Worm (Caenorhabditis elegans) whole organism, L1 larva: ENCODE data around the gene C14A11.2.

ENCODE experiments used
- aly-2 ChIP-seq: fragments of 150-350 bp; optimal IDR thresholded peaks from 2 replicates; lab custom pipeline; 2014; ENCODE audit warnings: missing biosample characterization, missing genetic modification characterization
- ceh-63 ChIP-seq: fragments of 200-800 bp; sonication (Bioruptor generic); optimal IDR thresholded peaks from 2 replicates; lab custom pipeline; 2018; ENCODE audit warnings: mild to moderate bottlenecking, missing genetic modification characterization, missing compliant biosample characterization
- ceh-8 ChIP-seq: fragments of 200-800 bp; sonication (Bioruptor generic); optimal IDR thresholded peaks from 2 replicates; lab custom pipeline; 2018; ENCODE audit warnings: mild to moderate bottlenecking, missing genetic modification characterization, moderate library complexity, missing compliant biosample characterization
- ceh-82 ChIP-seq, 3 experiments: fragments of 150-350 bp in 1 of 3; sonication (generic microtip) in 2 of 3; optimal IDR thresholded peaks; 2 replicates each; lab custom pipeline; 2014 to 2017; ENCODE audit warnings: missing biosample characterization in 3 of 3, missing genetic modification characterization in 3 of 3
- ceh-88 ChIP-seq: fragments of 200-800 bp; sonication (Bioruptor generic); IDR thresholded peaks from 2 replicates; pipeline ENCODE4 v1.3.6; 2022; ENCODE audit warnings: missing genetic modification characterization, missing compliant biosample characterization
- ceh-90 ChIP-seq: sonication (generic microtip); optimal IDR thresholded peaks from 2 replicates; lab custom pipeline; 2016; ENCODE audit warnings: missing genetic modification characterization, missing compliant biosample characterization
- efl-1 ChIP-seq, 4 experiments: fragments of 150-350 bp; optimal IDR thresholded peaks in 3 of 4; peaks in 1 of 4; 1 replicate in 1 of 4; 2 replicates in 3 of 4; lab custom pipeline; 2014; ENCODE audit warnings: missing biosample characterization in 2 of 4, missing genetic modification characterization in 2 of 4, missing genetic modification reagents in 2 of 4
- egl-13 ChIP-seq: sonication (generic microtip); optimal IDR thresholded peaks from 2 replicates; lab custom pipeline; 2016; ENCODE audit warnings: missing genotype, missing genetic modification reagents, missing genetic modification characterization, missing compliant biosample characterization
- egl-27 ChIP-seq, 2 experiments: fragments of 150-350 bp in 1 of 2; sonication (generic microtip); optimal IDR thresholded peaks; 3 replicates each; lab custom pipeline; 2017 to 2018; ENCODE audit warnings: missing biosample characterization in 2 of 2, missing genetic modification characterization in 2 of 2, missing genetic modification reagents in 2 of 2
- elt-2 ChIP-seq: sonication (generic microtip); optimal IDR thresholded peaks from 2 replicates; lab custom pipeline; 2016; ENCODE audit warnings: missing genetic modification characterization, mild to moderate bottlenecking, inconsistent platforms, missing compliant biosample characterization, missing genetic modification reagents
- ets-5 ChIP-seq: fragments of 200-800 bp; sonication (Bioruptor generic); IDR thresholded peaks from 2 replicates; pipeline ENCODE4 v1.3.6; 2022; ENCODE audit warnings: missing genetic modification characterization, missing compliant biosample characterization
- fkh-4 ChIP-seq: sonication (generic microtip); optimal IDR thresholded peaks from 2 replicates; lab custom pipeline; 2016; ENCODE audit warnings: missing compliant biosample characterization, missing genetic modification characterization, borderline replicate concordance
- fos-1 ChIP-seq: fragments of 150-350 bp; optimal IDR thresholded peaks from 2 replicates; lab custom pipeline; 2014; ENCODE audit warnings: missing biosample characterization, missing genetic modification characterization
- hlh-17 ChIP-seq: fragments of 200-800 bp; sonication (Bioruptor generic); optimal IDR thresholded peaks from 2 replicates; lab custom pipeline; 2018; ENCODE audit warnings: missing genetic modification characterization, mild to moderate bottlenecking, missing compliant biosample characterization, moderate library complexity, borderline replicate concordance
- hlh-4 ChIP-seq: sonication (generic microtip); optimal IDR thresholded peaks from 2 replicates; lab custom pipeline; 2016; ENCODE audit warnings: mild to moderate bottlenecking, missing genetic modification characterization, missing compliant biosample characterization
- hpl-2 ChIP-seq: fragments of 150-350 bp; optimal IDR thresholded peaks from 2 replicates; lab custom pipeline; 2014; ENCODE audit warnings: missing biosample characterization, missing genetic modification reagents, missing genetic modification characterization
- isw-1 ChIP-seq: fragments of 200-800 bp; sonication (Bioruptor generic); IDR thresholded peaks from 2 replicates; pipeline ENCODE4 v1.3.6; 2022; ENCODE audit warnings: missing genetic modification characterization, missing compliant biosample characterization
- lin-13 ChIP-seq: fragments of 150-350 bp; optimal IDR thresholded peaks from 2 replicates; lab custom pipeline; 2014; ENCODE audit warnings: missing biosample characterization, missing genetic modification reagents, missing genetic modification characterization
- lin-35 ChIP-seq, 2 experiments: fragments of 150-350 bp; optimal IDR thresholded peaks; 2 replicates each; lab custom pipeline; 2014; ENCODE audit warnings: missing biosample characterization in 2 of 2, missing genetic modification characterization in 2 of 2, missing genetic modification reagents in 2 of 2
- lin-39 ChIP-seq: fragments of 150-350 bp; optimal IDR thresholded peaks from 2 replicates; lab custom pipeline; 2014; ENCODE audit warnings: missing biosample characterization, missing genetic modification reagents, missing genetic modification characterization
- lir-3 ChIP-seq: sonication (generic microtip); optimal IDR thresholded peaks from 2 replicates; lab custom pipeline; 2016; ENCODE audit warnings: mild to moderate bottlenecking, missing genetic modification characterization, moderate library complexity, missing compliant biosample characterization; ENCODE audit not compliant: poor library complexity
- lsy-2 ChIP-seq, 2 experiments: fragments of 150-350 bp; optimal IDR thresholded peaks; 2 replicates each; lab custom pipeline; 2014; ENCODE audit warnings: missing biosample characterization in 2 of 2, missing genetic modification characterization in 2 of 2
- mdl-1 ChIP-seq, 2 experiments: fragments of 150-350 bp; optimal IDR thresholded peaks; 2 replicates each; lab custom pipeline; 2014 to 2017; ENCODE audit warnings: missing biosample characterization in 2 of 2, missing genetic modification characterization in 2 of 2, inconsistent platforms in 1 of 2
- mef-2 ChIP-seq: fragments of 150-350 bp; optimal IDR thresholded peaks from 2 replicates; lab custom pipeline; 2014; ENCODE audit warnings: missing biosample characterization, missing genetic modification characterization
- nhr-20 ChIP-seq: sonication (generic microtip); optimal IDR thresholded peaks from 2 replicates; lab custom pipeline; 2016; ENCODE audit warnings: mild to moderate bottlenecking, missing genetic modification characterization, missing compliant biosample characterization
- nhr-237 ChIP-seq: fragments of 150-350 bp; optimal IDR thresholded peaks from 2 replicates; lab custom pipeline; 2014; ENCODE audit warnings: missing biosample characterization, missing genetic modification characterization
- nhr-28 ChIP-seq: fragments of 150-350 bp; optimal IDR thresholded peaks from 2 replicates; lab custom pipeline; 2014; ENCODE audit warnings: missing biosample characterization, missing genetic modification characterization
- nhr-71 ChIP-seq: sonication (generic microtip); optimal IDR thresholded peaks from 2 replicates; lab custom pipeline; 2016; ENCODE audit warnings: mild to moderate bottlenecking, missing genetic modification characterization, moderate library complexity, missing compliant biosample characterization
- nhr-77 ChIP-seq: fragments of 150-350 bp; optimal IDR thresholded peaks from 2 replicates; lab custom pipeline; 2014; ENCODE audit warnings: missing biosample characterization, missing genetic modification characterization
- nhr-85 ChIP-seq: sonication (generic microtip); peaks from one replicate; lab custom pipeline; 2016; ENCODE audit warnings: missing genetic modification characterization, inconsistent platforms, missing compliant biosample characterization
- pax-3 ChIP-seq: fragments of 200-800 bp; sonication (Bioruptor generic); optimal IDR thresholded peaks from 2 replicates; lab custom pipeline; 2018; ENCODE audit warnings: mild to moderate bottlenecking, missing genetic modification characterization, moderate library complexity, missing compliant biosample characterization
- skn-1 ChIP-seq: fragments of 150-350 bp; optimal IDR thresholded peaks from 2 replicates; lab custom pipeline; 2014; ENCODE audit warnings: missing biosample characterization, missing genetic modification characterization
- sptf-1 ChIP-seq: fragments of 150-350 bp; optimal IDR thresholded peaks from 2 replicates; lab custom pipeline; 2014; ENCODE audit warnings: missing biosample characterization, missing genetic modification characterization
- sup-37 ChIP-seq: fragments of 200-800 bp; sonication (Bioruptor generic); optimal IDR thresholded peaks from 2 replicates; lab custom pipeline; 2018; ENCODE audit warnings: mild to moderate bottlenecking, missing genetic modification characterization, missing compliant biosample characterization
- swsn-7 ChIP-seq: sonication (generic microtip); optimal IDR thresholded peaks from 2 replicates; lab custom pipeline; 2016; ENCODE audit warnings: missing genetic modification characterization, missing compliant biosample characterization
- tbx-2 ChIP-seq: sonication (generic microtip); optimal IDR thresholded peaks from 2 replicates; lab custom pipeline; 2016; ENCODE audit warnings: missing genetic modification characterization, missing compliant biosample characterization
- zip-4 ChIP-seq: fragments of 200-800 bp; sonication (Bioruptor generic); optimal IDR thresholded peaks from 2 replicates; lab custom pipeline; 2018; ENCODE audit warnings: mild to moderate bottlenecking, missing genetic modification characterization, moderate library complexity, missing compliant biosample characterization

The C14A11.2 gene

ce11 chrX:2802562-2803165 lies at the start of gene C14A11.2 (continued):
- no peak for TF ChIP-seq nhr-237 (tag; lab: Kevin White, UChicago)
- TF ChIP-seq ceh-88 (GFP tag; lab: Robert Waterston, UW) = no peak
- peak; percentile 79 for TF ChIP-seq nhr-71 (tag; lab: Kevin White, UChicago)
- no peak for TF ChIP-seq zip-4
- TF ChIP-seq hlh-4 (tag; lab: Kevin White, UChicago) = no peak
- TF ChIP-seq ceh-8 (GFP tag; lab: Kevin White, UChicago) = no peak
- peak in 1 of 3 experiments; percentile 10 for TF ChIP-seq ceh-82 (tag; optimal IDR thresholded peaks at IDR 0.05; lab: Kevin White, UChicago)
- TF ChIP-seq ceh-63 = no peak
- TF ChIP-seq fos-1 (tag; lab: Kevin White, UChicago) = no peak
- TF ChIP-seq lsy-2 (tag; optimal IDR thresholded peaks at IDR 0.05; lab: Kevin White, UChicago) = peak; percentile 0 to 39
- no peak for TF ChIP-seq nhr-77
- TF ChIP-seq tbx-2 (tag; lab: Kevin White, UChicago) = no peak
- no peak for TF ChIP-seq ceh-90
- no peak for TF ChIP-seq egl-27 (tag; optimal IDR thresholded peaks at IDR 0.05; lab: Kevin White, UChicago)
- TF ChIP-seq mdl-1 (tag; optimal IDR thresholded peaks at IDR 0.05; lab: Kevin White, UChicago) = peak in 1 of 2 experiments; percentile 90
- no peak for TF ChIP-seq elt-2
- peak; percentile 12 to 79 for TF ChIP-seq lin-35 (GFP tag; optimal IDR thresholded peaks at IDR 0.05; lab: Kevin White, UChicago)
- no peak for TF ChIP-seq lin-39 (tag; lab: Kevin White, UChicago)
- no peak for TF ChIP-seq sptf-1 (tag; lab: Kevin White, UChicago)
- no peak for TF ChIP-seq nhr-28
- no peak for TF ChIP-seq fkh-4 (tag; lab: Kevin White, UChicago)
- no peak for TF ChIP-seq ets-5 (GFP tag; lab: Robert Waterston, UW)
- no peak for TF ChIP-seq aly-2
- no peak for TF ChIP-seq hpl-2
- no peak for TF ChIP-seq mef-2 (tag; lab: Kevin White, UChicago)
- TF ChIP-seq sup-37 = no peak
- TF ChIP-seq efl-1 (optimal IDR thresholded peaks at IDR 0.05; lab: Kevin White, UChicago) = no peak
- TF ChIP-seq efl-1 (GFP tag; optimal IDR thresholded peaks at IDR 0.05 in 1 of 2; lab: Kevin White, UChicago) = peak in 1 of 2 experiments; percentile 95
- TF ChIP-seq hlh-17 (GFP tag; lab: Kevin White, UChicago) = no peak
- TF ChIP-seq nhr-20 (tag; lab: Kevin White, UChicago) = peak; percentile 84
- peak; percentile 57 for TF ChIP-seq lir-3 (tag; lab: Kevin White, UChicago)

- TF ChIP-seq isw-1 = no peak
- no peak for TF ChIP-seq egl-13 (tag; lab: Kevin White, UChicago)
- no peak for TF ChIP-seq ceh-8 (GFP tag; lab: Kevin White, UChicago)
- TF ChIP-seq efl-1 (optimal IDR thresholded peaks at IDR 0.05; lab: Kevin White, UChicago) = no peak
- peak in 1 of 2 experiments; percentile 92 for TF ChIP-seq efl-1 (GFP tag; optimal IDR thresholded peaks at IDR 0.05 in 1 of 2; lab: Kevin White, UChicago)
- no peak for TF ChIP-seq lin-13 (GFP tag; lab: Kevin White, UChicago)
- no peak for TF ChIP-seq mef-2 (tag; lab: Kevin White, UChicago)
- peak in 1 of 2 experiments; percentile 3 for TF ChIP-seq lin-35 (GFP tag; optimal IDR thresholded peaks at IDR 0.05; lab: Kevin White, UChicago)
- no peak for TF ChIP-seq skn-1 (tag; lab: Kevin White, UChicago)
- TF ChIP-seq swsn-7 (tag; lab: Kevin White, UChicago) = no peak
- TF ChIP-seq pax-3 (tag; lab: Kevin White, UChicago) = no peak
- no peak for TF ChIP-seq sup-37
- TF ChIP-seq nhr-85 (tag; lab: Kevin White, UChicago) = no peak
- no peak for TF ChIP-seq nhr-28
Measured at ce11 chrX:2754036-2754941, 48.6 kb upstream of the C14A11.2 start.
